Fruit fly (Drosophila melanogaster) whole organism, larva: ENCODE data around the gene Vha16-5.

Experiments
- noc ChIP-seq: fragments of 200-800 bp; sonication (Bioruptor generic); optimal IDR thresholded peaks from 3 replicates; lab custom pipeline; 2019; ENCODE audit warnings: missing biosample characterization, mild to moderate bottlenecking, missing genetic modification characterization, moderate library complexity

Vha16-5 gene

dm6 chr2L:10697992-10698391 lies 38.9 kb downstream of the Vha16-5 start, which contains the start of gene CG7300:
CG7300 (minus strand) TSS chr2L:10698043.
- peak; percentile 80 for TF ChIP-seq noc (tag; lab: Kevin White, UChicago)

dm6 chr2L:10694053-10694618 lies 42.7 kb downstream of the Vha16-5 start, which contains the start of gene CG17108:
CG17108 (minus strand) TSS chr2L:10694103.
- TF ChIP-seq noc (tag; lab: Kevin White, UChicago): no peak

dm6 chr2L:10693018-10693417 lies 43.8 kb downstream of the Vha16-5 start:
- no peak for TF ChIP-seq noc (tag; lab: Kevin White, UChicago)

dm6 chr2L:10689221-10690034 lies 47.4 kb downstream of the Vha16-5 start, which contains the start of gene CG7294:
CG7294 (minus strand) TSS chr2L:10689271.
- no peak for TF ChIP-seq noc (tag; lab: Kevin White, UChicago)

- TF ChIP-seq noc (tag; lab: Kevin White, UChicago): no peak
Observed at dm6 chr2L:10688764-10689163, 48.1 kb downstream of the Vha16-5 start.

- no peak for TF ChIP-seq noc (tag; lab: Kevin White, UChicago)
Observed at dm6 chr2L:10687794-10688185, 49.1 kb downstream of the Vha16-5 start.

dm6 chr2L:10687009-10687793 lies 49.6 kb downstream of the Vha16-5 start, which contains the start of gene CG7296:
CG7296 (minus strand) TSS chr2L:10687066.
- no peak for TF ChIP-seq noc (tag; lab: Kevin White, UChicago)
